Worm (Caenorhabditis elegans) whole organism, early embryonic: ENCODE measurements around the gene cyp-13A8.

Experiments used
- ama-1 ChIP-seq: fragments of 150-350 bp; optimal IDR thresholded peaks from 2 replicates; lab custom pipeline; 2014
- ceh-13 ChIP-seq: fragments of 200-800 bp; sonication (Bioruptor generic); optimal IDR thresholded peaks from 2 replicates; lab custom pipeline; 2018; ENCODE audit warnings: mild to moderate bottlenecking, missing genetic modification characterization, missing compliant biosample characterization
- ets-7 ChIP-seq: sonication (generic microtip); optimal IDR thresholded peaks from 2 replicates; lab custom pipeline; 2016; ENCODE audit warnings: missing genotype, missing genetic modification characterization, missing compliant biosample characterization
- hmbx-1 ChIP-seq: sonication (generic microtip); optimal IDR thresholded peaks from 2 replicates; lab custom pipeline; 2016; ENCODE audit warnings: mild to moderate bottlenecking, missing genetic modification characterization, missing compliant biosample characterization
- hnd-1 ChIP-seq: sonication (generic microtip); optimal IDR thresholded peaks from 2 replicates; lab custom pipeline; 2016; ENCODE audit warnings: missing genetic modification characterization, missing compliant biosample characterization
- scrt-1 ChIP-seq: fragments of 200-800 bp; sonication (Bioruptor generic); IDR thresholded peaks from 2 replicates; pipeline ENCODE4 v1.3.6; 2022; ENCODE audit warnings: missing genetic modification characterization, missing compliant biosample characterization
- sea-1 ChIP-seq: fragments of 200-800 bp; sonication (Bioruptor generic); conservative IDR thresholded peaks from 2 replicates; pipeline ENCODE4 v1.3.6; 2022; ENCODE audit warnings: missing genetic modification characterization, missing compliant biosample characterization

- TF ChIP-seq ama-1 (lab: Kevin White, UChicago), result no peak
- no peak for TF ChIP-seq hnd-1 (tag; lab: Kevin White, UChicago)
- no peak for TF ChIP-seq sea-1 (GFP tag; lab: Robert Waterston, UW)
- no peak for TF ChIP-seq scrt-1 (GFP tag; lab: Robert Waterston, UW)
- no peak for TF ChIP-seq hmbx-1 (tag; lab: Kevin White, UChicago)
- no peak for TF ChIP-seq ets-7 (tag; lab: Kevin White, UChicago)
- no peak for TF ChIP-seq ceh-13 (GFP tag; lab: Kevin White, UChicago)
These were observed 28.6 kb upstream of the cyp-13A8 start for ce11 chrII:9835958-9836357.
